Fruit fly (Drosophila melanogaster): ENCODE measurements around the gene CG7058.

DNA sequence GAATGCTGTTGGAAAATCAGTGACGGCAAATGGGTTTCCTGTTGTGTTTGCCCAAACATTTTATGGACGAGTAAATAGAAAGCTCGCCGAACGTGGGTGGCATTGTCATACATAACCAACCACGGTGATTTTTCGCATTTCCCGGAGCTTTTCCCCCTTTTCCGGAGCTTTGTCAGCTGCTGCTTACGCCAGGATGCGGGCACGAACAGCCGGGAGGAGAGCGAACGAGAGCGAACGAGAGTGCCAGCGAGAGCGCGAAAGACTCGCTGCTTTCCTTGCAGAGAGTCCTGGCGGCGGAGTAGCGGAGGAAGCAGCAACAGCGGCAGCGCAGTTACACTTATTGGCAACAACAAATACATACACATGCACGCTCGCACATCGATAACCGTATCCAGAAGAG is at the start of gene CG7058:
- TF ChIP-seq h (optimal IDR thresholded peaks at IDR 0.05) = no peak
- TF ChIP-seq psq (optimal IDR thresholded peaks at IDR 0.05) = no peak
